Worm (Caenorhabditis elegans) whole organism, young adult: ENCODE data around the gene cdo-1.

Source experiments
- B0035.1 ChIP-seq: sonication (generic microtip); optimal IDR thresholded peaks from 2 replicates; lab custom pipeline; 2016; ENCODE audit warnings: missing genetic modification characterization, mild to moderate bottlenecking, missing compliant biosample characterization, missing genotype, missing genetic modification reagents
- B0336.3 ChIP-seq: fragments of 200-800 bp; sonication (Bioruptor generic); IDR thresholded peaks from 2 replicates; pipeline ENCODE4 v1.3.6; 2022; ENCODE audit warnings: missing genetic modification characterization, missing compliant biosample characterization
- C06A6.2 ChIP-seq: fragments of 200-800 bp; sonication (Bioruptor generic); conservative IDR thresholded peaks from 2 replicates; pipeline ENCODE4 v1.3.6; 2022; ENCODE audit warnings: missing genetic modification characterization, missing compliant biosample characterization
- C17E4.6 ChIP-seq: fragments of 200-800 bp; sonication (Bioruptor generic); IDR thresholded peaks from 2 replicates; pipeline ENCODE4 v1.3.6; 2022; ENCODE audit warnings: missing genetic modification reagents, missing genetic modification characterization, missing compliant biosample characterization
- F10E7.11 ChIP-seq: sonication (generic microtip); optimal IDR thresholded peaks from 2 replicates; lab custom pipeline; 2017; ENCODE audit warnings: mild to moderate bottlenecking, missing genetic modification characterization, moderate library complexity, missing compliant biosample characterization
- F23B12.7 ChIP-seq: sonication (generic microtip); optimal IDR thresholded peaks from 2 replicates; lab custom pipeline; 2017; ENCODE audit warnings: missing genetic modification characterization, mild to moderate bottlenecking, missing compliant biosample characterization, antibody characterized with exemption, moderate library complexity; ENCODE audit not compliant: insufficient read depth
- F33H1.4 ChIP-seq: fragments of 200-800 bp; sonication (Bioruptor generic); IDR thresholded peaks from 2 replicates; pipeline ENCODE4 v1.3.6; 2022; ENCODE audit warnings: missing genetic modification reagents, missing genetic modification characterization, missing compliant biosample characterization
- F49E8.2 ChIP-seq: sonication (generic microtip); optimal IDR thresholded peaks from 3 replicates; lab custom pipeline; 2017; ENCODE audit warnings: missing genetic modification characterization, mild to moderate bottlenecking, missing compliant biosample characterization, antibody characterized with exemption, moderate library complexity; ENCODE audit not compliant: insufficient read depth
- Y53F4B.3 ChIP-seq: fragments of 200-800 bp; sonication (Bioruptor generic); IDR thresholded peaks from 2 replicates; pipeline ENCODE4 v1.3.6; 2022; ENCODE audit warnings: missing genetic modification reagents, missing genetic modification characterization, missing compliant biosample characterization
- Y79H2A.3 ChIP-seq: fragments of 200-800 bp; sonication (Bioruptor generic); conservative IDR thresholded peaks from 2 replicates; pipeline ENCODE4 v1.3.6; 2022; ENCODE audit warnings: missing genetic modification reagents, missing genetic modification characterization, missing compliant biosample characterization
- akir-1 ChIP-seq: fragments of 200-800 bp; sonication (Bioruptor generic); optimal IDR thresholded peaks from 2 replicates; lab custom pipeline; 2018; ENCODE audit warnings: mild to moderate bottlenecking, missing genetic modification characterization, moderate library complexity, missing compliant biosample characterization
- atf-7 ChIP-seq: sonication (generic microtip); optimal IDR thresholded peaks from 2 replicates; lab custom pipeline; 2017; ENCODE audit warnings: mild to moderate bottlenecking, missing genetic modification characterization, missing compliant biosample characterization
- attf-6 ChIP-seq: fragments of 200-800 bp; sonication (Bioruptor generic); IDR thresholded peaks from 2 replicates; pipeline ENCODE4 v1.3.6; 2022; ENCODE audit warnings: missing genetic modification reagents, missing genetic modification characterization, missing compliant biosample characterization
- cebp-1 ChIP-seq, 2 experiments: fragments of 200-800 bp in 1 of 2; sonication (Bioruptor generic) in 1 of 2; sonication (generic microtip) in 1 of 2; IDR thresholded peaks in 1 of 2; optimal IDR thresholded peaks in 1 of 2; 2 replicates each; pipeline versions ENCODE4 v1.3.6 to Lab custom; 2017 to 2022; ENCODE audit warnings: missing compliant biosample characterization in 2 of 2, missing genetic modification characterization in 2 of 2, mild to moderate bottlenecking in 1 of 2, missing genetic modification reagents in 1 of 2, moderate library complexity in 1 of 2
- cebp-2 ChIP-seq: fragments of 200-800 bp; sonication (Bioruptor generic); IDR thresholded peaks from 2 replicates; pipeline ENCODE4 v1.3.6; 2022; ENCODE audit warnings: missing genetic modification characterization, missing compliant biosample characterization
- ceh-58 ChIP-seq: fragments of 200-800 bp; sonication (Bioruptor generic); IDR thresholded peaks from 2 replicates; pipeline ENCODE4 v1.3.6; 2022; ENCODE audit warnings: missing genetic modification characterization, missing compliant biosample characterization
- ceh-79 ChIP-seq: sonication (generic microtip); optimal IDR thresholded peaks from 2 replicates; lab custom pipeline; 2017; ENCODE audit warnings: mild to moderate bottlenecking, missing genetic modification characterization, missing compliant biosample characterization
- chd-7 ChIP-seq: sonication (generic microtip); optimal IDR thresholded peaks from 2 replicates; lab custom pipeline; 2016; ENCODE audit warnings: mild to moderate bottlenecking, missing genetic modification characterization, moderate library complexity, missing compliant biosample characterization
- die-1 ChIP-seq: sonication (generic microtip); optimal IDR thresholded peaks from 2 replicates; lab custom pipeline; 2016; ENCODE audit warnings: missing genotype, mild to moderate bottlenecking, missing genetic modification characterization, missing compliant biosample characterization
- dpff-1 ChIP-seq: sonication (generic microtip); optimal IDR thresholded peaks from 2 replicates; lab custom pipeline; 2017; ENCODE audit warnings: mild to moderate bottlenecking, missing genetic modification characterization, missing compliant biosample characterization
- dpl-1 ChIP-seq: fragments of 150-350 bp; optimal IDR thresholded peaks from 2 replicates; lab custom pipeline; 2014; ENCODE audit warnings: missing biosample characterization, missing genetic modification reagents, missing genetic modification characterization
- efl-1 ChIP-seq: fragments of 150-350 bp; optimal IDR thresholded peaks from 2 replicates; lab custom pipeline; 2014; ENCODE audit warnings: missing biosample characterization, missing genetic modification reagents, missing genetic modification characterization
- gei-17 ChIP-seq: fragments of 200-800 bp; sonication (Bioruptor generic); optimal IDR thresholded peaks from 2 replicates; lab custom pipeline; 2018; ENCODE audit warnings: mild to moderate bottlenecking, missing genetic modification characterization, missing compliant biosample characterization
- him-1 ChIP-seq: sonication (generic microtip); optimal IDR thresholded peaks from 2 replicates; lab custom pipeline; 2016; ENCODE audit warnings: missing genotype, missing genetic modification reagents, missing genetic modification characterization, missing compliant biosample characterization
- hlh-26 ChIP-seq: fragments of 200-800 bp; sonication (Bioruptor generic); conservative IDR thresholded peaks from 2 replicates; pipeline ENCODE4 v1.3.6; 2022; ENCODE audit warnings: missing genetic modification reagents, missing genetic modification characterization, missing compliant biosample characterization
- hmg-20 ChIP-seq: fragments of 200-800 bp; sonication (Bioruptor generic); IDR thresholded peaks from 2 replicates; pipeline ENCODE4 v1.3.6; 2022; ENCODE audit warnings: missing genetic modification reagents, missing genetic modification characterization, missing compliant biosample characterization
- hrde-1 ChIP-seq: sonication (generic microtip); optimal IDR thresholded peaks from 2 replicates; lab custom pipeline; 2016; ENCODE audit warnings: missing genetic modification characterization, mild to moderate bottlenecking, missing compliant biosample characterization, moderate library complexity, missing genotype, missing genetic modification reagents, borderline replicate concordance
- let-526 ChIP-seq: fragments of 200-800 bp; sonication (Bioruptor generic); IDR thresholded peaks from 2 replicates; pipeline ENCODE4 v1.3.6; 2022; ENCODE audit warnings: missing genetic modification reagents, missing genetic modification characterization, missing compliant biosample characterization
- lin-26 ChIP-seq: fragments of 200-800 bp; sonication (Bioruptor generic); IDR thresholded peaks from 2 replicates; pipeline ENCODE4 v1.3.6; 2022; ENCODE audit warnings: missing genetic modification reagents, missing genetic modification characterization, missing compliant biosample characterization
- lin-40 ChIP-seq: sonication (generic microtip); optimal IDR thresholded peaks from 2 replicates; lab custom pipeline; 2016; ENCODE audit warnings: missing genetic modification characterization, mild to moderate bottlenecking, missing compliant biosample characterization, missing genotype, missing genetic modification reagents
- lin-54 ChIP-seq: fragments of 200-800 bp; sonication (Bioruptor generic); optimal IDR thresholded peaks from 2 replicates; lab custom pipeline; 2018; ENCODE audit warnings: mild to moderate bottlenecking, missing genetic modification characterization, missing compliant biosample characterization
- lsl-1 ChIP-seq: fragments of 200-800 bp; sonication (Bioruptor generic); optimal IDR thresholded peaks from 2 replicates; lab custom pipeline; 2018; ENCODE audit warnings: mild to moderate bottlenecking, missing genetic modification characterization, moderate library complexity, missing compliant biosample characterization
- madf-3 ChIP-seq: fragments of 200-800 bp; sonication (Bioruptor generic); IDR thresholded peaks from 2 replicates; pipeline ENCODE4 v1.3.6; 2022; ENCODE audit warnings: missing genetic modification reagents, missing genetic modification characterization, missing compliant biosample characterization
- madf-8 ChIP-seq: fragments of 200-800 bp; sonication (Bioruptor generic); conservative IDR thresholded peaks from 2 replicates; pipeline ENCODE4 v1.3.6; 2022; ENCODE audit warnings: missing genetic modification reagents, missing genetic modification characterization, missing compliant biosample characterization
- mes-4 ChIP-seq: sonication (generic microtip); optimal IDR thresholded peaks from 2 replicates; lab custom pipeline; 2016; ENCODE audit warnings: missing genotype, missing genetic modification characterization, missing compliant biosample characterization
- nfya-1 ChIP-seq: sonication (generic microtip); optimal IDR thresholded peaks from 2 replicates; lab custom pipeline; 2017; ENCODE audit warnings: antibody characterized with exemption, missing compliant biosample characterization, missing genetic modification characterization, borderline replicate concordance; ENCODE audit not compliant: insufficient read depth
- nhr-120 ChIP-seq: fragments of 200-800 bp; sonication (Bioruptor generic); IDR thresholded peaks from 2 replicates; pipeline ENCODE4 v1.3.6; 2022; ENCODE audit warnings: missing genetic modification characterization, missing compliant biosample characterization
- nhr-179 ChIP-seq: sonication (generic microtip); optimal IDR thresholded peaks from 2 replicates; lab custom pipeline; 2016; ENCODE audit warnings: mild to moderate bottlenecking, missing genetic modification characterization, missing compliant biosample characterization
- nhr-80 ChIP-seq: sonication (generic microtip); optimal IDR thresholded peaks from 2 replicates; lab custom pipeline; 2016; ENCODE audit warnings: missing genetic modification characterization, missing compliant biosample characterization
- pbrm-1 ChIP-seq: fragments of 200-800 bp; sonication (Bioruptor generic); IDR thresholded peaks from 2 replicates; pipeline ENCODE4 v1.3.6; 2022; ENCODE audit warnings: missing genetic modification reagents, missing genetic modification characterization, missing compliant biosample characterization
- pha-4 ChIP-seq: fragments of 150-350 bp; sonication (generic microtip); optimal IDR thresholded peaks from 2 replicates; lab custom pipeline; 2014; ENCODE audit warnings: missing biosample characterization, missing genetic modification reagents, missing genetic modification characterization
- sea-2 ChIP-seq: fragments of 200-800 bp; sonication (Bioruptor generic); IDR thresholded peaks from 2 replicates; pipeline ENCODE4 v1.3.6; 2022; ENCODE audit warnings: missing genetic modification characterization, missing compliant biosample characterization
- somi-1 ChIP-seq: fragments of 200-800 bp; sonication (Bioruptor generic); optimal IDR thresholded peaks from 2 replicates; lab custom pipeline; 2018; ENCODE audit warnings: mild to moderate bottlenecking, missing genetic modification characterization, missing compliant biosample characterization
- xnd-1 ChIP-seq: sonication (generic microtip); optimal IDR thresholded peaks from 2 replicates; lab custom pipeline; 2016; ENCODE audit warnings: missing genotype, missing genetic modification reagents, missing genetic modification characterization, missing compliant biosample characterization
- ztf-22 ChIP-seq: fragments of 200-800 bp; sonication (Bioruptor generic); optimal IDR thresholded peaks from 2 replicates; lab custom pipeline; 2018; ENCODE audit warnings: mild to moderate bottlenecking, missing genetic modification characterization, moderate library complexity, missing compliant biosample characterization
- ztf-26 ChIP-seq: sonication (generic microtip); optimal IDR thresholded peaks from 2 replicates; lab custom pipeline; 2017; ENCODE audit warnings: missing genetic modification characterization, missing compliant biosample characterization

Gene cdo-1

DNA sequence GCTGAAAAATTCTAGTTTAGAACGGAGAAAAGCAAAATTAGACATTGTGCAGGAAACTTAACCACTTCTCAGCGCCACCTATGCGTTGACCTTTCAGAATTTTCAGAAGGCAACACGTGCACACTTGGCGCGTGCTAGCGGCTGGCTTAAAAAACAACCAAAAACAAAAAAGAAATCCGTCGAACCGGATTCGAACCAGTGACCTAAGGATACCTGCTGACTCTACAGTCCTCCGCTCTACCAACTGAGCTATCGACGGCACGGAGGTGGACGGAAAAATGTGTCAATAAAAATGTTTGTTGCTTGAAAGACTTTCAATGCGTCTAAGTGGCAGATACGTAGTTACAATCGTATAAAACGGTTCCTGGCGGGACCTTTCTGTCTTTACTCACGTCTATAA is 1.8 kb upstream of the cdo-1 start (continued):
- TF ChIP-seq dpl-1 (GFP tag; lab: Kevin White, UChicago) = no peak
- TF ChIP-seq madf-8 (GFP tag; lab: Robert Waterston, UW) = no peak
- no peak for TF ChIP-seq C17E4.6
- TF ChIP-seq nhr-120 (GFP tag; lab: Robert Waterston, UW) = no peak
- TF ChIP-seq lin-40 (tag; lab: Kevin White, UChicago) = no peak
- no peak for TF ChIP-seq ceh-79 (tag; lab: Kevin White, UChicago)
- no peak for TF ChIP-seq Y53F4B.3 (GFP tag; lab: Robert Waterston, UW)
- no peak for TF ChIP-seq akir-1 (GFP tag; lab: Kevin White, UChicago)
- TF ChIP-seq ceh-58 (GFP tag; lab: Robert Waterston, UW) = no peak
- peak; percentile 52; the same call in 1 of the 2 replicates for TF ChIP-seq let-526 (GFP tag; lab: Robert Waterston, UW)
- TF ChIP-seq hrde-1 (tag; lab: Kevin White, UChicago) = no peak
- no peak for TF ChIP-seq Y79H2A.3
- TF ChIP-seq hlh-26 (GFP tag; lab: Robert Waterston, UW) = no peak
- no peak for TF ChIP-seq nhr-179
- TF ChIP-seq lsl-1 = no peak
- TF ChIP-seq F23B12.7 = no peak
- no peak for TF ChIP-seq nhr-80 (tag; lab: Kevin White, UChicago)
- no peak for TF ChIP-seq ztf-22 (GFP tag; lab: Kevin White, UChicago)
- no peak for TF ChIP-seq attf-6 (GFP tag; lab: Robert Waterston, UW)
- TF ChIP-seq cebp-2 (GFP tag; lab: Robert Waterston, UW) = no peak
- no peak for TF ChIP-seq B0035.1 (tag; lab: Kevin White, UChicago)
- TF ChIP-seq chd-7 (tag; lab: Kevin White, UChicago) = no peak
- no peak for TF ChIP-seq F33H1.4
- TF ChIP-seq pha-4 (tag; lab: Kevin White, UChicago) = no peak
- TF ChIP-seq him-1 = peak; percentile 31
- TF ChIP-seq F49E8.2 (tag; lab: Kevin White, UChicago) = no peak
- no peak for TF ChIP-seq lin-54 (GFP tag; lab: Kevin White, UChicago)
- TF ChIP-seq dpff-1 (tag; lab: Kevin White, UChicago) = no peak
- no peak for TF ChIP-seq madf-3 (GFP tag; lab: Robert Waterston, UW)
- no peak for TF ChIP-seq sea-2 (GFP tag; lab: Robert Waterston, UW)
- TF ChIP-seq F10E7.11 (tag; lab: Kevin White, UChicago) = no peak
- TF ChIP-seq hmg-20 = no peak
- 0 out of 2 replicates have a peak, but pooled peaks have one; percentile 45 for TF ChIP-seq pbrm-1 (GFP tag; lab: Robert Waterston, UW)
- no peak for TF ChIP-seq gei-17 (GFP tag; lab: Kevin White, UChicago)
- no peak for TF ChIP-seq B0336.3 (GFP tag; lab: Robert Waterston, UW)
- no peak for TF ChIP-seq ztf-26
- TF ChIP-seq mes-4 (tag; lab: Kevin White, UChicago) = no peak
- no peak for TF ChIP-seq cebp-1 (GFP tag; IDR thresholded peaks at IDR 0.05; lab: Robert Waterston, UW)
- no peak for TF ChIP-seq cebp-1 (tag; optimal IDR thresholded peaks at IDR 0.05; lab: Kevin White, UChicago)

DNA sequence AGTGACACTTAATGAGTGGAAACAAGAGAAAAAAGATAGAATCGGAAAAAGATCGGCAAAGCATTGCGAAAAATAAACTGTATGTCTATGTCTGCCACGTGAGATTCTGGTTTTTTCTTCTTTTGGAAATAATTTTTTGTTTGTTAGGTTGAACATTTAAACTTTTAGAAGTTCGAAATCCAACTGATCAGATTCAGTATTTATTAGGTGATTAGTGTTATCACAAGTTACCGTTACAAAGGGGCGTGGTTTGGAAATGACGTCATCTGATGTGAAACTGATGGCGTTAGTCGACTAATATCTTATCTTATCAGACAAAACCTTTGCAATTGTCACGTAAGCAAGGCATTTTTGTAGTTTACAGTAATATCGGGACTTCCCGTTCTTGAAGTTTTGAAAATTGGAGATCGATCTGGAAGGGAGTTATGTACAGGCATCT is 934 bp upstream of the cdo-1 start:
- TF ChIP-seq lin-40 (tag; lab: Kevin White, UChicago) (peak; percentile 80), lin-26 (GFP tag; lab: Robert Waterston, UW) (peak; percentile 72; the same call in 1 of the 2 replicates), ztf-26 (peak; percentile 84), atf-7 (tag; lab: Kevin White, UChicago) (peak; percentile 90), efl-1 (GFP tag; lab: Kevin White, UChicago) (no peak), nfya-1 (tag; lab: Kevin White, UChicago) (no peak), die-1 (peak; percentile 31), xnd-1 (no peak), C06A6.2 (GFP tag; lab: Robert Waterston, UW) (0 out of 2 replicates have a peak, but pooled peaks have one; percentile 40), pha-4 (tag; lab: Kevin White, UChicago) (no peak), somi-1 (GFP tag; lab: Kevin White, UChicago) (peak; percentile 53)
- TF ChIP-seq, all 124 proteins: peak for 7
